Worm (Caenorhabditis elegans) whole organism, L4/young adult: ENCODE data around the gene mrpl-18.

Experiments
- W03F9.2 ChIP-seq: fragments of 150-350 bp; optimal IDR thresholded peaks from 2 replicates; lab custom pipeline; 2014; ENCODE audit warnings: missing biosample characterization, missing genetic modification characterization
- dao-5 ChIP-seq: sonication (generic microtip); optimal IDR thresholded peaks from 2 replicates; lab custom pipeline; 2016; ENCODE audit warnings: missing genotype, missing genetic modification characterization, moderate library complexity, missing compliant biosample characterization
- him-1 ChIP-seq: sonication (generic microtip); optimal IDR thresholded peaks from 2 replicates; lab custom pipeline; 2016; ENCODE audit warnings: missing genotype, missing genetic modification reagents, missing genetic modification characterization, missing compliant biosample characterization

DNA sequence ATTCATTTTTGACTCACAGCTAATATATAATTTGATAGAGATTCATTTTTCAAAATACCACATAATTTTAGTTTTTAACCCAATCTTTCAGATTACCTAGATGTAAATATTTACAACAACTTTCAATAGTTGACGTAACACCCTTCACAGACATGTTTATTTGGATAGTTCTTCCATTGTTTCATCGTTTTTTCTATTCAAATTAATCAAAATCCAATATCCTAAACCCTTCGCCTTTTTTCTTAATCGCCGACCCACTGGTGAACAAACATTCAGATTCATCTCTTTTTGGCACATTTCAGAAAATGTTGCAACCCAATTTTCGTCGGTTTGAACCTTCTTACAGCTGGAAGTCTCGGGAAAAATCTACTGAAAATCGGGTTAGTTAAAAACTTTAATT is 45.8 kb upstream of the mrpl-18 start, which contains the start of gene K06H7.1:
- no peak for TF ChIP-seq W03F9.2 (tag; lab: Kevin White, UChicago)
- TF ChIP-seq him-1 (tag; lab: Kevin White, UChicago) = no peak
- TF ChIP-seq dao-5 = no peak
